Worm (Caenorhabditis elegans): ENCODE results near the gene F56D6.6.

DNA sequence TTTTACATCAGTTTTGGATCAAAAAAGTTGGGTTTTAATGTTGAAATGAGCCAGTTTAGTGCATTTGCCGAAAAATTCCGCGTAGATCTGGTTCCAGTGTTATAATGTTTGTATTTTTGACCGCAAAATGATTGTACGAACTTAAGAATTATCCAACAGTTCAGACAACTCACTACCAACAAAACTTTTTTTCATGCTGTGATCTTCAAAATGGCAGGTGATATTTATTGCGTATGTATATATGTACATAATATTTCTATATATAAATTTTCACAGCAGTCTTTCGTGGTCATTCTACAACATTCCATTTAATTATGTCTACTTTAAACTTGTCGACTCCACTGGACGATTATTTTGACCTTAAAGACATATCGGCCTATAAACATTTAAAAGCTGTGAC lies 12.2 kb downstream of the F56D6.6 start, which contains the start of gene srz-20:
- TF ChIP-seq ama-1 (optimal IDR thresholded peaks at IDR 0.05) (no peak), ama-1 (GFP tag; optimal IDR thresholded peaks at IDR 0.05) (no peak), lin-35 (GFP tag; optimal IDR thresholded peaks at IDR 0.05) (no peak), F10E7.11 (tag; optimal IDR thresholded peaks at IDR 0.05) (no peak), bed-1 (GFP tag; IDR thresholded peaks at IDR 0.05) (no peak), snpc-4 (GFP tag; optimal IDR thresholded peaks at IDR 0.05) (no peak), snpc-4 (tag; optimal IDR thresholded peaks at IDR 0.05) (no peak), unc-62 (GFP tag; optimal IDR thresholded peaks at IDR 0.05) (no peak), tlf-1 (GFP tag; optimal IDR thresholded peaks at IDR 0.05) (no peak), Y79H2A.3 (GFP tag; conservative IDR thresholded peaks at IDR 0.05) (no peak), dpl-1 (GFP tag; optimal IDR thresholded peaks at IDR 0.05) (no peak), pha-4 (tag; optimal IDR thresholded peaks at IDR 0.05) (no peak), athp-1 (tag; optimal IDR thresholded peaks at IDR 0.05) (no peak), hlh-26 (GFP tag; conservative IDR thresholded peaks at IDR 0.05) (no peak), B0336.3 (GFP tag; IDR thresholded peaks at IDR 0.05) (no peak)

Data from whole organism, young adult.